Worm (Caenorhabditis elegans) whole organism, early embryonic: Measurements from ENCODE around the gene Y71G10AR.4.

ENCODE experiments used
- aly-1 ChIP-seq: sonication (generic microtip); optimal IDR thresholded peaks from 2 replicates; lab custom pipeline; 2016; ENCODE audit warnings: missing genetic modification characterization, missing compliant biosample characterization
- flt-1 ChIP-seq: fragments of 200-800 bp; sonication (Bioruptor generic); IDR thresholded peaks from 2 replicates; pipeline ENCODE4 v1.3.6; 2022; ENCODE audit warnings: missing genetic modification characterization, missing compliant biosample characterization
- pes-1 ChIP-seq: fragments of 200-800 bp; sonication (Bioruptor generic); IDR thresholded peaks from 2 replicates; pipeline ENCODE4 v1.3.6; 2022; ENCODE audit warnings: missing genetic modification reagents, missing genetic modification characterization, missing compliant biosample characterization
- scrt-1 ChIP-seq: fragments of 200-800 bp; sonication (Bioruptor generic); IDR thresholded peaks from 2 replicates; pipeline ENCODE4 v1.3.6; 2022; ENCODE audit warnings: missing genetic modification characterization, missing compliant biosample characterization
- tbx-37 ChIP-seq: fragments of 200-800 bp; sonication (Bioruptor generic); conservative IDR thresholded peaks from 2 replicates; pipeline ENCODE4 v1.3.6; 2022; ENCODE audit warnings: missing genetic modification reagents, missing genetic modification characterization, missing compliant biosample characterization
- tra-4 ChIP-seq: sonication (generic microtip); optimal IDR thresholded peaks from 2 replicates; lab custom pipeline; 2017; ENCODE audit warnings: missing genetic modification characterization, missing compliant biosample characterization

ce11 chrIV:2246150-2246549 lies 47.3 kb downstream of the Y71G10AR.4 start:
- TF ChIP-seq tbx-37 (GFP tag; lab: Robert Waterston, UW): no peak
- TF ChIP-seq tra-4 (tag; lab: Kevin White, UChicago): no peak
- no peak for TF ChIP-seq flt-1
- no peak for TF ChIP-seq aly-1
- TF ChIP-seq scrt-1: no peak
- TF ChIP-seq pes-1: no peak
